Worm (Caenorhabditis elegans): Measurements from ENCODE around the gene F56D6.11.
"Not testable (repeated sequence)": the region's sequence is repeated elsewhere in the genome, so short reads cannot be mapped to it uniquely, and the experiment has no call there.

Gene F56D6.11

DNA sequence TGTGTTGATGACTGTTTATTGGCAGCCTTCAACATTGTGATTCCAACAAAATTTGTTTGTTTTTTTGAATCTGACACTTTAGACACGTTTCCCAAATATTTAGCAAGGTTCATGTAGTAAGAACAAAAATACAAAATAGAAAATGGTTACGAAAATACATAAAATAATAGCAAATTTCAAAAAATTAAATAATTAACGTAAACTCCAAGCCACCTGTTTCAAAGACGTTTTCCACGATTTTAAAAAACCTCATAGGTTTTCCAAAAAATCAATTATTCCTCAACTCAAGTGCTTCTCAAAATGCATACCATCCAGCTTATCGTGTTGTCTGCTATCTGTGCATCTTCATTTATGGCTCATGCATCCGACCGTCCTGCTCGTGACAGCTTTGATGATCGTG, 11.1 kb upstream of the F56D6.11 start, which contains the start of gene F56D6.14:
TSS of gene F56D6.14 (plus strand) at position 301 of the 400 bp plus-strand sequence.
- no peak for TF ChIP-seq mml-1 (tag; optimal IDR thresholded peaks at IDR 0.05)
- TF ChIP-seq tbx-2 (tag; optimal IDR thresholded peaks at IDR 0.05) = no peak
- TF ChIP-seq lin-39 (tag; optimal IDR thresholded peaks at IDR 0.05) = no peak

DNA sequence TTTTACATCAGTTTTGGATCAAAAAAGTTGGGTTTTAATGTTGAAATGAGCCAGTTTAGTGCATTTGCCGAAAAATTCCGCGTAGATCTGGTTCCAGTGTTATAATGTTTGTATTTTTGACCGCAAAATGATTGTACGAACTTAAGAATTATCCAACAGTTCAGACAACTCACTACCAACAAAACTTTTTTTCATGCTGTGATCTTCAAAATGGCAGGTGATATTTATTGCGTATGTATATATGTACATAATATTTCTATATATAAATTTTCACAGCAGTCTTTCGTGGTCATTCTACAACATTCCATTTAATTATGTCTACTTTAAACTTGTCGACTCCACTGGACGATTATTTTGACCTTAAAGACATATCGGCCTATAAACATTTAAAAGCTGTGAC, 9.0 kb upstream of the F56D6.11 start, which contains the start of gene srz-20:
TSS of gene srz-20 (plus strand) at position 301 of the 400 bp plus-strand sequence.
- TF ChIP-seq lin-39 (tag; optimal IDR thresholded peaks at IDR 0.05) (no peak), daf-12 (tag; optimal IDR thresholded peaks at IDR 0.05) (no peak), hmg-11 (tag; optimal IDR thresholded peaks at IDR 0.05) (no peak), nhr-23 (tag; optimal IDR thresholded peaks at IDR 0.05) (no peak), ceh-28 (tag; optimal IDR thresholded peaks at IDR 0.05) (no peak), ztf-4 (tag; optimal IDR thresholded peaks at IDR 0.05) (no peak), nfya-1 (tag; optimal IDR thresholded peaks at IDR 0.05; ENCODE audit: insufficient read depth) (no peak), eor-1 (tag; optimal IDR thresholded peaks at IDR 0.05) (no peak), mml-1 (tag; optimal IDR thresholded peaks at IDR 0.05) (no peak), snpc-4 (tag; optimal IDR thresholded peaks at IDR 0.05) (no peak), skn-1 (tag; optimal IDR thresholded peaks at IDR 0.05) (no peak), nhr-25 (tag; optimal IDR thresholded peaks at IDR 0.05) (no peak)

DNA sequence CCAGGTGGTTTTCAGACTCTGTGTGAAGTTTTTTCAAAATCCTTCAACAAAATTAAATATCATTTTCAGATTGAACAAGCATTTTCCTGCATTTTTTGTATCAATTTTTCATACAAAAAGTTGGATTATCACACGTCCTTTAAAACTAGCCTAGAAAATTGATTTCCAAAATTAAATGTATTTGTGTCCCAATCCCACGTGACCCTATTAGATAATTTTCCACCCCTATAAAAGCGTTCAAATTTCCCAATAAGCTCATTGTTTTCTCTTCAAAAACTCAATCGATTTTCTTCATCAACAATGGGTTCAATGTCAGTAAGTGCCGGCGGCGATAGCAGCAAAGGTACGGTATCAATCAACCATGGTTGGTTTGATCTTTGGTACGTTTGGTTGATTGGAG, 8.2 kb upstream of the F56D6.11 start, which contains the start of gene F56D6.19:
TSS of gene F56D6.19 (plus strand) at position 301 of the 400 bp plus-strand sequence.
- TF ChIP-seq egl-5 (tag; optimal IDR thresholded peaks at IDR 0.05) (no peak), sea-2 (GFP tag; optimal IDR thresholded peaks at IDR 0.05) (no peak), ama-1 (optimal IDR thresholded peaks at IDR 0.05) (no peak), fkh-2 (tag; optimal IDR thresholded peaks at IDR 0.05) (no peak), daf-12 (tag; optimal IDR thresholded peaks at IDR 0.05) (no peak), R02D3.7 (tag; optimal IDR thresholded peaks at IDR 0.05) (no peak), nhr-12 (tag; optimal IDR thresholded peaks at IDR 0.05) (no peak), nfya-1 (tag; optimal IDR thresholded peaks at IDR 0.05; ENCODE audit: insufficient read depth) (no peak), aly-2 (tag; optimal IDR thresholded peaks at IDR 0.05) (no peak), elt-1 (tag; optimal IDR thresholded peaks at IDR 0.05) (no peak)

DNA sequence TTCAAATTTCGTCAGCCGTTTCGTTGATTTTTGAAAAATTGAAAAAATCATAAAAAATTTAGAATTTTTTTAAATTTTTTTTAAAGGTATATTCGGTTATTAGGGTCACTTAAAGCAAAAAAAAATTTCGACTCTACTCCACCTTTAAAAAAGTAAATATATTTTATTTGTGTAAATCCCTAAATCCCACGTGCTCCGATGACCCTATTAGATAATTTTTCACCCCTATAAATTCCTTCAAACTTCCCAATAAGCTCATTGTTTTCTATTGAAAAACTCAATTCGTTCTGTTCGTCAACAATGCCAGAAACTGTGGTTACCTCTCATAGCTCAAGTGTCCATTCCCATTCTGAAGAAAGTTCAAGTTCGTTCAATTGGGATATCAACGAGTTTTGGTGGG, 6.3 kb upstream of the F56D6.11 start, which contains the start of gene F56D6.20:
TSS of gene F56D6.20 (plus strand) at position 301 of the 400 bp plus-strand sequence.
- TF ChIP-seq nhr-77 (tag; optimal IDR thresholded peaks at IDR 0.05) (no peak), lsy-12 (tag; optimal IDR thresholded peaks at IDR 0.05) (no peak), unc-39 (tag; optimal IDR thresholded peaks at IDR 0.05) (no peak)

DNA sequence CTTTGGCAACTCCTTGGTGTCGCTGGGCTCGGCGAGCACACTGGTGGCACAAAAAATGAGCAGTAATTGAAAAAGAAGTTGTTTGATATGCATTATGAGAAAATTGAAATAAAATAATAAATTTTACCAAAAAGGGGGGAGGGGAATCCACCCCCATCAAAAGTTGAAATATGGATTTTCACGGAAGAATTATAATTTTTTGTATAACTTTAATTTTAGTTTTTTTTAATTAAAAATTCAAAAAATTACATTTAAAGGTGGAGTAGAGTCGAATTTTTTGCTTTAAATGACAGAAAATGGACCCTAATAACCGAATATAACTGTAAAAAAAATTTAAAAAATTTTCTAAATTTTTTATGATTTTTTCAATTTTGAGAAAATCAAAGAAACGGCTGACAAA, 5.6 kb upstream of the F56D6.11 start, which contains the start of gene F56D6.18:
TSS of gene F56D6.18 (minus strand) at position 101 of the 400 bp plus-strand sequence.
- TF ChIP-seq nhr-12, unc-39, nhr-25 (tag; optimal IDR thresholded peaks at IDR 0.05): not testable (repeated sequence)

DNA sequence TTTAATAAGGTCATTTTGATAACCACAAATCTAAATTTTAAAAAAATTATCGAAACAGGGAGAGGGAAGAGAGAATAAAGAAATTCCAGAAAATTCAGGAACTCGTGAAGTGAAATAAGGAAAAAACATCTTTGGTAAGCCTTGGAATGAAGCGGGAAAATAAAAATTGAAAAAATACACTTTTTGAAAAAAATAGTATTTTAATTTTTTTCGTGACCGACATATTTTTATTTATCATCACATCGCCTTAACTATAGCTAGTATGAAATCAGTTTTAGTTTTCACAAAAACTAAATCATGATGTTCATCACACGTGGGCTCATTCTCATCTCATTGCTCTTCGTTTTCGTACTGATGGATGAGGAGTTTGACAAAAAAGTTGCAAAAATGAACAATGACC, 2.8 kb upstream of the F56D6.11 start, which contains the start of gene F56D6.13:
TSS of gene F56D6.13 (plus strand) at position 301 of the 400 bp plus-strand sequence.
- no peak for TF ChIP-seq lsy-12 (tag; optimal IDR thresholded peaks at IDR 0.05)
- TF ChIP-seq ceh-82 (tag; optimal IDR thresholded peaks at IDR 0.05) = no peak
- no peak for TF ChIP-seq jun-1 (tag; optimal IDR thresholded peaks at IDR 0.05)
- TF ChIP-seq ZK546.5 (tag; optimal IDR thresholded peaks at IDR 0.05) = no peak
- no peak for TF ChIP-seq nhr-12 (tag; optimal IDR thresholded peaks at IDR 0.05)
- TF ChIP-seq pqm-1 (tag; optimal IDR thresholded peaks at IDR 0.05) = no peak
- no peak for TF ChIP-seq fos-1 (tag; optimal IDR thresholded peaks at IDR 0.05)
- TF ChIP-seq nhr-77 (tag; optimal IDR thresholded peaks at IDR 0.05) = no peak
- TF ChIP-seq ztf-11 (tag; optimal IDR thresholded peaks at IDR 0.05) = no peak
- TF ChIP-seq hmg-11 (tag; optimal IDR thresholded peaks at IDR 0.05) = no peak
- TF ChIP-seq fkh-10 (GFP tag; optimal IDR thresholded peaks at IDR 0.05) = no peak
- TF ChIP-seq unc-62 (GFP tag; optimal IDR thresholded peaks at IDR 0.05) = no peak
